Worm (Caenorhabditis elegans) whole organism, late embryonic: ENCODE data around the gene pcm-1.

Experiments
- C08G9.2 ChIP-seq: sonication (generic microtip); optimal IDR thresholded peaks from 2 replicates; lab custom pipeline; 2016; ENCODE audit warnings: mild to moderate bottlenecking, missing genetic modification characterization, moderate library complexity, missing compliant biosample characterization
- C38D4.7 ChIP-seq: fragments of 200-800 bp; sonication (Bioruptor generic); optimal IDR thresholded peaks from 2 replicates; lab custom pipeline; 2018; ENCODE audit warnings: mild to moderate bottlenecking, missing genetic modification characterization, moderate library complexity, missing compliant biosample characterization
- K02D7.2 ChIP-seq: sonication (generic microtip); optimal IDR thresholded peaks from 2 replicates; lab custom pipeline; 2017; ENCODE audit warnings: mild to moderate bottlenecking, missing genetic modification characterization, missing compliant biosample characterization
- T23F11.4 ChIP-seq: fragments of 200-800 bp; sonication (Bioruptor generic); optimal IDR thresholded peaks from 2 replicates; lab custom pipeline; 2018; ENCODE audit warnings: mild to moderate bottlenecking, missing genetic modification characterization, missing compliant biosample characterization
- ahr-1 ChIP-seq: sonication (generic microtip); optimal IDR thresholded peaks from 2 replicates; lab custom pipeline; 2016; ENCODE audit warnings: missing genetic modification characterization, missing compliant biosample characterization
- ama-1 ChIP-seq: fragments of 150-350 bp; optimal IDR thresholded peaks from 2 replicates; lab custom pipeline; 2014
- ceh-14 ChIP-seq: sonication (generic microtip); optimal IDR thresholded peaks from 2 replicates; lab custom pipeline; 2016; ENCODE audit warnings: missing genotype, missing genetic modification characterization, missing compliant biosample characterization
- ceh-24 ChIP-seq: sonication (generic microtip); optimal IDR thresholded peaks from 2 replicates; lab custom pipeline; 2016; ENCODE audit warnings: mild to moderate bottlenecking, missing genetic modification characterization, missing compliant biosample characterization
- ceh-31 ChIP-seq: sonication (generic microtip); optimal IDR thresholded peaks from 2 replicates; lab custom pipeline; 2016; ENCODE audit warnings: missing genetic modification characterization, missing compliant biosample characterization
- ceh-48 ChIP-seq: sonication (generic microtip); optimal IDR thresholded peaks from 2 replicates; lab custom pipeline; 2016; ENCODE audit warnings: missing genetic modification characterization, inconsistent platforms, missing compliant biosample characterization
- ceh-6 ChIP-seq: fragments of 200-800 bp; sonication (Bioruptor generic); optimal IDR thresholded peaks from 2 replicates; lab custom pipeline; 2018; ENCODE audit warnings: mild to moderate bottlenecking, missing genetic modification characterization, missing compliant biosample characterization
- elt-2 ChIP-seq: sonication (generic microtip); optimal IDR thresholded peaks from 2 replicates; lab custom pipeline; 2016; ENCODE audit warnings: missing genetic modification reagents, missing genetic modification characterization, missing compliant biosample characterization
- elt-4 ChIP-seq: sonication (generic microtip); optimal IDR thresholded peaks from 2 replicates; lab custom pipeline; 2016; ENCODE audit warnings: missing genetic modification characterization, missing compliant biosample characterization
- fax-1 ChIP-seq: sonication (generic microtip); optimal IDR thresholded peaks from 2 replicates; lab custom pipeline; 2016; ENCODE audit warnings: missing genotype, missing genetic modification characterization, missing compliant biosample characterization
- fkh-10 ChIP-seq: fragments of 150-350 bp; optimal IDR thresholded peaks from 2 replicates; lab custom pipeline; 2014; ENCODE audit warnings: missing biosample characterization, missing genetic modification reagents, missing genetic modification characterization
- hlh-13 ChIP-seq: fragments of 200-800 bp; sonication (Bioruptor generic); optimal IDR thresholded peaks from 2 replicates; lab custom pipeline; 2018; ENCODE audit warnings: mild to moderate bottlenecking, missing genetic modification characterization, missing compliant biosample characterization
- hlh-6 ChIP-seq: sonication (generic microtip); optimal IDR thresholded peaks from 2 replicates; lab custom pipeline; 2016; ENCODE audit warnings: missing genotype, missing genetic modification characterization, missing compliant biosample characterization
- nhr-11 ChIP-seq: fragments of 150-350 bp; optimal IDR thresholded peaks from 2 replicates; lab custom pipeline; 2014; ENCODE audit warnings: missing biosample characterization, missing genetic modification characterization
- nhr-232 ChIP-seq: sonication (generic microtip); optimal IDR thresholded peaks from 2 replicates; lab custom pipeline; 2016; ENCODE audit warnings: missing genetic modification characterization, missing compliant biosample characterization
- npax-4 ChIP-seq: sonication (generic microtip); optimal IDR thresholded peaks from 2 replicates; lab custom pipeline; 2016; ENCODE audit warnings: missing genetic modification characterization, missing compliant biosample characterization
- pag-3 ChIP-seq: sonication (generic microtip); optimal IDR thresholded peaks from 2 replicates; lab custom pipeline; 2016; ENCODE audit warnings: missing compliant biosample characterization, missing genetic modification characterization, borderline replicate concordance
- pat-9 ChIP-seq: fragments of 200-800 bp; sonication (Bioruptor generic); optimal IDR thresholded peaks from 2 replicates; lab custom pipeline; 2018; ENCODE audit warnings: mild to moderate bottlenecking, missing genetic modification characterization, moderate library complexity, missing compliant biosample characterization
- pax-1 ChIP-seq: fragments of 150-350 bp; optimal IDR thresholded peaks from 2 replicates; lab custom pipeline; 2014; ENCODE audit warnings: missing biosample characterization, missing genetic modification characterization
- pqm-1 ChIP-seq: sonication (generic microtip); optimal IDR thresholded peaks from 2 replicates; lab custom pipeline; 2016; ENCODE audit warnings: missing genetic modification characterization, missing compliant biosample characterization
- pros-1 ChIP-seq: fragments of 150-350 bp; optimal IDR thresholded peaks from 2 replicates; lab custom pipeline; 2014; ENCODE audit warnings: missing biosample characterization, missing genetic modification reagents, missing genetic modification characterization
- sox-2 ChIP-seq: fragments of 200-800 bp; sonication (Bioruptor generic); IDR thresholded peaks from 2 replicates; pipeline ENCODE4 v1.3.6; 2022; ENCODE audit warnings: missing genetic modification reagents, missing genetic modification characterization, missing compliant biosample characterization
- syd-9 ChIP-seq: sonication (generic microtip); optimal IDR thresholded peaks from 2 replicates; lab custom pipeline; 2016; ENCODE audit warnings: mild to moderate bottlenecking, missing genetic modification characterization, moderate library complexity, missing compliant biosample characterization
- unc-86 ChIP-seq: sonication (generic microtip); optimal IDR thresholded peaks from 2 replicates; lab custom pipeline; 2016; ENCODE audit warnings: missing genetic modification characterization, missing compliant biosample characterization
- zip-5 ChIP-seq: sonication (generic microtip); optimal IDR thresholded peaks from 2 replicates; lab custom pipeline; 2016; ENCODE audit warnings: missing genetic modification characterization, missing compliant biosample characterization

The pcm-1 gene

ce11 chrV:5917707-5918106, 46.0 kb downstream of the pcm-1 start, which contains the start of gene lrpr-1 (continued):
- TF ChIP-seq nhr-232, result no peak
- TF ChIP-seq ceh-31 (tag; lab: Kevin White, UChicago), result peak; percentile 94
- TF ChIP-seq ceh-14, result peak; percentile 69
- TF ChIP-seq C08G9.2 (tag; lab: Kevin White, UChicago), result peak; percentile 98

- no peak for TF ChIP-seq fax-1 (tag; lab: Kevin White, UChicago)
- TF ChIP-seq fkh-10 (GFP tag; lab: Kevin White, UChicago), result no peak
- TF ChIP-seq pat-9 (tag; lab: Kevin White, UChicago), result no peak
- no peak for TF ChIP-seq ama-1 (lab: Kevin White, UChicago)
- no peak for TF ChIP-seq ceh-6 (GFP tag; lab: Kevin White, UChicago)
- no peak for TF ChIP-seq hlh-6 (tag; lab: Kevin White, UChicago)
- TF ChIP-seq ceh-24 (tag; lab: Kevin White, UChicago), result no peak
- TF ChIP-seq elt-2, result no peak
- TF ChIP-seq T23F11.4 (GFP tag; lab: Kevin White, UChicago), result no peak
- no peak for TF ChIP-seq hlh-13 (GFP tag; lab: Kevin White, UChicago)
- TF ChIP-seq zip-5 (tag; lab: Kevin White, UChicago), result no peak
- no peak for TF ChIP-seq K02D7.2 (tag; lab: Kevin White, UChicago)
- TF ChIP-seq syd-9, result no peak
- no peak for TF ChIP-seq nhr-11 (tag; lab: Kevin White, UChicago)
Observed at ce11 chrV:5916862-5917261, 46.8 kb downstream of the pcm-1 start.

- TF ChIP-seq C38D4.7 (GFP tag; lab: Kevin White, UChicago) (no peak), sox-2 (GFP tag; lab: Robert Waterston, UW) (no peak), pqm-1 (tag; lab: Kevin White, UChicago) (no peak), ahr-1 (tag; lab: Kevin White, UChicago) (no peak), ceh-48 (tag; lab: Kevin White, UChicago) (no peak), pag-3 (tag; lab: Kevin White, UChicago) (no peak), pros-1 (tag; lab: Kevin White, UChicago) (no peak), ceh-6 (GFP tag; lab: Kevin White, UChicago) (no peak), npax-4 (tag; lab: Kevin White, UChicago) (no peak), elt-4 (tag; lab: Kevin White, UChicago) (no peak), unc-86 (tag; lab: Kevin White, UChicago) (no peak), pax-1 (no peak)
- TF ChIP-seq, all 69 proteins: peak for 0
Observed at ce11 chrV:5912426-5912825, 51.3 kb downstream of the pcm-1 start, which contains the start of gene C04E6.13. Gene C04E6.13, plus strand, starts transcription at chrV:5912726.
